Fruit fly (Drosophila melanogaster) whole organism, prepupa: Measurements from ENCODE around the gene Sec24CD.
A peak's percentile ranks its signal among the peaks of the same experiment; 100 is the strongest.

ENCODE experiments used
- Blimp-1 ChIP-seq: fragments of 200-800 bp; sonication (Bioruptor generic); optimal IDR thresholded peaks from 3 replicates; lab custom pipeline; 2017; ENCODE audit warnings: missing biosample characterization, missing genetic modification characterization, mild to moderate bottlenecking, moderate library complexity, missing genetic modification reagents
- CG10631 ChIP-seq: fragments of 200-800 bp; sonication (Bioruptor generic); optimal IDR thresholded peaks from 2 replicates; lab custom pipeline; 2016; ENCODE audit warnings: missing biosample characterization, missing genetic modification characterization
- CG10669 ChIP-seq: fragments of 200-800 bp; sonication (Bioruptor generic); optimal IDR thresholded peaks from 3 replicates; lab custom pipeline; 2018; ENCODE audit warnings: missing biosample characterization, mild to moderate bottlenecking, missing genetic modification characterization, moderate library complexity
- CG11902 ChIP-seq: fragments of 200-800 bp; sonication (Bioruptor generic); optimal IDR thresholded peaks from 3 replicates; lab custom pipeline; 2016; ENCODE audit warnings: missing biosample characterization, missing genetic modification characterization
- CG15336 ChIP-seq: fragments of 200-800 bp; sonication (Bioruptor generic); IDR thresholded peaks from 2 replicates; pipeline ENCODE4 v1.3.6; 2022; ENCODE audit warnings: missing biosample characterization, missing genetic modification characterization
- CG1621 ChIP-seq: fragments of 200-800 bp; sonication (Bioruptor generic); optimal IDR thresholded peaks from 3 replicates; lab custom pipeline; 2018; ENCODE audit warnings: missing biosample characterization, mild to moderate bottlenecking, missing genetic modification characterization
- CG16779 ChIP-seq: fragments of 200-800 bp; sonication (Bioruptor generic); optimal IDR thresholded peaks from 3 replicates; lab custom pipeline; 2017; ENCODE audit warnings: missing biosample characterization, mild to moderate bottlenecking, missing genetic modification characterization
- CG31627 ChIP-seq: fragments of 200-800 bp; sonication (Bioruptor generic); optimal IDR thresholded peaks from 3 replicates; lab custom pipeline; 2016; ENCODE audit warnings: missing biosample characterization, missing genetic modification characterization
- CG32006 ChIP-seq: fragments of 200-800 bp; sonication (Bioruptor generic); optimal IDR thresholded peaks from 3 replicates; lab custom pipeline; 2017; ENCODE audit warnings: missing biosample characterization, mild to moderate bottlenecking, missing genetic modification characterization
- CG6163 ChIP-seq: fragments of 200-800 bp; sonication (Bioruptor generic); IDR thresholded peaks from 3 replicates; pipeline ENCODE4 v1.3.6; 2022; ENCODE audit warnings: missing biosample characterization, missing genetic modification characterization
- CG6276 ChIP-seq: fragments of 200-800 bp; sonication (Bioruptor generic); optimal IDR thresholded peaks from 2 replicates; lab custom pipeline; 2017; ENCODE audit warnings: missing biosample characterization, mild to moderate bottlenecking, missing genetic modification characterization
- CG6792 ChIP-seq: fragments of 200-800 bp; sonication (Bioruptor generic); optimal IDR thresholded peaks from 3 replicates; lab custom pipeline; 2016; ENCODE audit warnings: missing biosample characterization, missing genetic modification characterization
- CG6808 ChIP-seq: fragments of 200-800 bp; sonication (Bioruptor generic); optimal IDR thresholded peaks from 3 replicates; lab custom pipeline; 2017; ENCODE audit warnings: missing biosample characterization, missing genetic modification characterization, mild to moderate bottlenecking, moderate library complexity, missing genetic modification reagents
- CG6854 ChIP-seq: fragments of 200-800 bp; sonication (Bioruptor generic); optimal IDR thresholded peaks from 2 replicates; lab custom pipeline; 2017; ENCODE audit warnings: missing biosample characterization, mild to moderate bottlenecking, missing genetic modification characterization
- CG8319 ChIP-seq: fragments of 200-800 bp; sonication (Bioruptor generic); optimal IDR thresholded peaks from 3 replicates; lab custom pipeline; 2016; ENCODE audit warnings: missing biosample characterization, missing genetic modification characterization
- CG8632 ChIP-seq: fragments of 200-800 bp; sonication (Bioruptor generic); optimal IDR thresholded peaks from 3 replicates; lab custom pipeline; 2016; ENCODE audit warnings: missing biosample characterization, missing genetic modification characterization
- CG9139 ChIP-seq: fragments of 200-800 bp; sonication (Bioruptor generic); optimal IDR thresholded peaks from 3 replicates; lab custom pipeline; 2017; ENCODE audit warnings: missing biosample characterization, mild to moderate bottlenecking, missing genetic modification characterization
- Eip75B ChIP-seq: fragments of 200-800 bp; sonication (Bioruptor generic); optimal IDR thresholded peaks from 3 replicates; lab custom pipeline; 2016; ENCODE audit warnings: missing biosample characterization, missing genetic modification characterization
- Eip78C ChIP-seq: fragments of 200-800 bp; sonication (Bioruptor generic); peaks from one replicate; lab custom pipeline; 2016; ENCODE audit warnings: missing biosample characterization, missing genetic modification characterization
- Eip93F ChIP-seq: fragments of 200-800 bp; sonication (Bioruptor generic); optimal IDR thresholded peaks from 2 replicates; lab custom pipeline; 2016; ENCODE audit warnings: missing biosample characterization, mild to moderate bottlenecking, missing genetic modification characterization
- Ets21C ChIP-seq: fragments of 200-800 bp; sonication (Bioruptor generic); optimal IDR thresholded peaks from 3 replicates; lab custom pipeline; 2016; ENCODE audit warnings: missing biosample characterization, missing genetic modification characterization
- Ets96B ChIP-seq: fragments of 200-800 bp; optimal IDR thresholded peaks from 2 replicates; lab custom pipeline; 2019; ENCODE audit warnings: missing biosample characterization, mild to moderate bottlenecking, missing genetic modification characterization, moderate library complexity
- Gug ChIP-seq: fragments of 200-800 bp; sonication (Bioruptor generic); IDR thresholded peaks from 2 replicates; pipeline ENCODE4 v1.3.6; 2022; ENCODE audit warnings: missing biosample characterization, missing genetic modification characterization
- Hr38 ChIP-seq: sonication (Bioruptor generic); optimal IDR thresholded peaks from 2 replicates; lab custom pipeline; 2016; ENCODE audit warnings: missing biosample characterization, missing genetic modification characterization
- Hr39 ChIP-seq: fragments of 200-800 bp; sonication (Bioruptor generic); optimal IDR thresholded peaks from 2 replicates; lab custom pipeline; 2016; ENCODE audit warnings: missing biosample characterization, missing genetic modification characterization
- Lpt ChIP-seq: fragments of 200-800 bp; sonication (Bioruptor generic); optimal IDR thresholded peaks from 3 replicates; lab custom pipeline; 2016; ENCODE audit warnings: missing biosample characterization, missing genetic modification characterization
- Met ChIP-seq: fragments of 200-800 bp; sonication (Bioruptor generic); optimal IDR thresholded peaks from 3 replicates; lab custom pipeline; 2016; ENCODE audit warnings: missing biosample characterization, missing genetic modification characterization
- OdsH ChIP-seq: fragments of 200-800 bp; sonication (Bioruptor generic); optimal IDR thresholded peaks from 3 replicates; lab custom pipeline; 2016; ENCODE audit warnings: missing biosample characterization, missing genetic modification characterization
- Smox ChIP-seq: fragments of 200-800 bp; sonication (Bioruptor generic); optimal IDR thresholded peaks from 3 replicates; lab custom pipeline; 2016; ENCODE audit warnings: missing biosample characterization, missing genetic modification characterization
- Sox102F ChIP-seq: fragments of 200-800 bp; sonication (Bioruptor generic); optimal IDR thresholded peaks from 2 replicates; lab custom pipeline; 2016; ENCODE audit warnings: missing biosample characterization, mild to moderate bottlenecking, missing genetic modification characterization
- Sox14 ChIP-seq: fragments of 200-800 bp; sonication (Bioruptor generic); optimal IDR thresholded peaks from 3 replicates; lab custom pipeline; 2016; ENCODE audit warnings: missing biosample characterization, missing genetic modification characterization
- acj6 ChIP-seq: fragments of 200-800 bp; sonication (Bioruptor generic); optimal IDR thresholded peaks from 3 replicates; lab custom pipeline; 2016; ENCODE audit warnings: missing biosample characterization, missing genetic modification characterization
- cyc ChIP-seq: fragments of 200-800 bp; sonication (Bioruptor generic); optimal IDR thresholded peaks from 3 replicates; lab custom pipeline; 2016; ENCODE audit warnings: missing biosample characterization, missing genetic modification characterization
- eg ChIP-seq: fragments of 200-800 bp; sonication (Bioruptor generic); IDR thresholded peaks from 3 replicates; pipeline ENCODE4 v1.3.6; 2022; ENCODE audit warnings: missing biosample characterization, missing genetic modification characterization
- esn ChIP-seq: fragments of 200-800 bp; sonication (Bioruptor generic); optimal IDR thresholded peaks from 2 replicates; lab custom pipeline; 2016; ENCODE audit warnings: missing biosample characterization, mild to moderate bottlenecking, missing genetic modification characterization, moderate library complexity
- fkh ChIP-seq: fragments of 200-800 bp; sonication (Bioruptor generic); optimal IDR thresholded peaks from 3 replicates; lab custom pipeline; 2017; ENCODE audit warnings: missing biosample characterization, mild to moderate bottlenecking, missing genetic modification characterization, moderate library complexity
- pdm3 ChIP-seq: fragments of 200-800 bp; sonication (Bioruptor generic); optimal IDR thresholded peaks from 3 replicates; lab custom pipeline; 2016; ENCODE audit warnings: missing biosample characterization, missing genetic modification characterization
- salr ChIP-seq, 2 experiments: fragments of 200-800 bp; sonication (Bioruptor generic); optimal IDR thresholded peaks; 3 replicates each; lab custom pipeline; 2016 to 2018; ENCODE audit warnings: missing biosample characterization in 2 of 2, missing genetic modification characterization in 2 of 2, mild to moderate bottlenecking in 1 of 2
- ss ChIP-seq, 2 experiments: fragments of 200-800 bp; sonication (Bioruptor generic); optimal IDR thresholded peaks; 2 replicates in 1 of 2; 3 replicates in 1 of 2; lab custom pipeline; 2017 to 2018; ENCODE audit warnings: mild to moderate bottlenecking in 2 of 2, missing biosample characterization in 2 of 2, missing genetic modification characterization in 2 of 2, moderate library complexity in 1 of 2
- svp ChIP-seq: fragments of 200-800 bp; sonication (Bioruptor generic); peaks from one replicate; lab custom pipeline; 2016; ENCODE audit warnings: missing biosample characterization, missing genetic modification characterization
- vri ChIP-seq: fragments of 200-800 bp; sonication (Bioruptor generic); optimal IDR thresholded peaks from 3 replicates; lab custom pipeline; 2016; ENCODE audit warnings: missing biosample characterization, mild to moderate bottlenecking, missing genetic modification characterization

The Sec24CD gene

DNA sequence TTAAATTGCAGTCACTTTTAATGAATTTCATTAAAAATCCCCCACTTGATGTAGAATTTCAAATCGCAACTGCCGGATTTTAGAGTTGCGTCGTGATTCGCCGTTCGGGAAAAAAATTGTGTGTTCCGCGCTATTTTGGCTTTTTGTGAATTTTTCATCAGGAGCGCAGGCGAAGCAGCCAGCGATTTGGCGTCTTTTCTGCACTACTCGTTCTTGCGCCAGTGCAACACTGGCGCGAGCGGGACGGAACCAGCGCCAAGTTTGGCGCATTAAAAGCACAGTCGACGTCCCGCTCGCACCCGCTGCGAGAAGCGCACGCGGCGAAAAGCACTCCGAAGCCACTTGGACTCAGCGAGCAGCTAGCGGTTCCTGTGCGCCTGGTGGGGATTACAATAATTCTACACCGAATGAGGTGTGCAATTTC, 43.3 kb downstream of the Sec24CD start (continued):
- peak; percentile 2 for TF ChIP-seq CG10669 (GFP tag; lab: Kevin White, UChicago)
- TF ChIP-seq CG31627 (GFP tag; lab: Kevin White, UChicago) = no peak
- peak; percentile 50 for TF ChIP-seq CG6808 (GFP tag; lab: Kevin White, UChicago)
- TF ChIP-seq Eip75B (GFP tag; lab: Kevin White, UChicago) = peak; percentile 63
- TF ChIP-seq CG16779 (tag; lab: Kevin White, UChicago) = peak; percentile 60
- TF ChIP-seq esn = peak; percentile 25
- TF ChIP-seq vri (GFP tag; lab: Kevin White, UChicago) = peak; percentile 64

dm6 chr2L:2192123-2192601, 44.5 kb downstream of the Sec24CD start, which contains the start of gene CG10874:
Gene CG10874, minus strand, starts transcription at chr2L:2192386.
- peak; percentile 75 for TF ChIP-seq Sox14 (GFP tag; lab: Kevin White, UChicago)
- TF ChIP-seq CG1621 (tag; lab: Kevin White, UChicago) = peak; percentile 1
- TF ChIP-seq CG6808 (GFP tag; lab: Kevin White, UChicago) = no peak
- no peak for TF ChIP-seq CG9139 (GFP tag; lab: Kevin White, UChicago)
- no peak for TF ChIP-seq fkh

dm6 chr2L:2191404-2191803, 45.2 kb downstream of the Sec24CD start:
- no peak for TF ChIP-seq OdsH (GFP tag; lab: Kevin White, UChicago)
- no peak for TF ChIP-seq Smox
- no peak for TF ChIP-seq CG32006 (GFP tag; lab: Kevin White, UChicago)
- no peak for TF ChIP-seq CG10631 (GFP tag; lab: Kevin White, UChicago)
- no peak for TF ChIP-seq Eip93F (GFP tag; lab: Kevin White, UChicago)
- no peak for TF ChIP-seq CG9139 (GFP tag; lab: Kevin White, UChicago)
- TF ChIP-seq salr (GFP tag; optimal IDR thresholded peaks at IDR 0.05; lab: Kevin White, UChicago) = no peak
- no peak for TF ChIP-seq cyc (GFP tag; lab: Kevin White, UChicago)
- TF ChIP-seq Met (GFP tag; lab: Kevin White, UChicago) = no peak
- no peak for TF ChIP-seq CG8632
- TF ChIP-seq Ets21C = no peak

dm6 chr2L:2190684-2191083, 46.0 kb downstream of the Sec24CD start:
- TF ChIP-seq Eip78C (GFP tag; lab: Kevin White, UChicago) (peak; percentile 33), svp (peak; percentile 84), CG1621 (tag; lab: Kevin White, UChicago) (no peak), CG6854 (GFP tag; lab: Kevin White, UChicago) (no peak), Sox14 (GFP tag; lab: Kevin White, UChicago) (peak; percentile 43)

DNA sequence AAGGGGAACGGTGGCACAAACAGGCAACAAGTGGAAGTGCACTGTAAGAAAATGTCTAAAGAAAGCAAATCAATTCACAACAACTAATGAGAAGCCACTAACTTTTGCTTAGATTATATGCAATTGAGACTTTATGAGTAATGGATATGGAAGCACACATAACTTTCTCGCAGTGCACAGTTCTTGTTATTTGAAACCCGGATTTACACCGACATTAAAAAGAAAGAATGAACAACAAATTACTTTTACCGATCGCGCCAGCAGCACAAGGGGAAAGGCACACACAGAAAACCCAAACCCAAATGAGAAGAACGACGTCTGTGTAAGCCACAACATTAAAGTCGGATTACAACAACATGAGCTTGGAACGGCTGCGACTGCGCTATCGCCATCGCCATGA, 47.5 kb downstream of the Sec24CD start:
- TF ChIP-seq Met (GFP tag; lab: Kevin White, UChicago) (peak; percentile 90), CG11902 (GFP tag; lab: Kevin White, UChicago) (peak; percentile 66), Smox (peak; percentile 84), acj6 (GFP tag; lab: Kevin White, UChicago) (peak; percentile 76), Eip78C (GFP tag; lab: Kevin White, UChicago) (peak; percentile 86), Hr39 (GFP tag; lab: Kevin White, UChicago) (peak; percentile 89), Hr38 (GFP tag; lab: Kevin White, UChicago) (no peak), esn (peak; percentile 88), Eip75B (GFP tag; lab: Kevin White, UChicago) (peak; percentile 74), CG6854 (GFP tag; lab: Kevin White, UChicago) (peak; percentile 68), Lpt (GFP tag; lab: Kevin White, UChicago) (peak; percentile 43), CG16779 (tag; lab: Kevin White, UChicago) (no peak), CG15336 (peak; percentile 61; the same call in 1 of the 2 replicates), Sox102F (GFP tag; lab: Kevin White, UChicago) (peak; percentile 84), CG6792 (GFP tag; lab: Kevin White, UChicago) (peak; percentile 78), OdsH (GFP tag; lab: Kevin White, UChicago) (peak; percentile 73), Blimp-1 (peak; percentile 64), Sox14 (GFP tag; lab: Kevin White, UChicago) (peak; percentile 81), CG32006 (GFP tag; lab: Kevin White, UChicago) (peak; percentile 76), Gug (GFP tag; lab: Robert Waterston, UW) (no peak), Ets96B (tag; lab: Kevin White, UChicago) (peak; percentile 45), CG31627 (GFP tag; lab: Kevin White, UChicago) (peak; percentile 90), pdm3 (peak; percentile 70), eg (GFP tag; lab: Robert Waterston, UW) (peak; percentile 66), CG6276 (GFP tag; lab: Kevin White, UChicago) (peak; percentile 68), ss (GFP tag; optimal IDR thresholded peaks at IDR 0.05; lab: Kevin White, UChicago) (no peak), CG8319 (GFP tag; lab: Kevin White, UChicago) (peak; percentile 60), CG6163 (peak; percentile 80)
